Worm (Caenorhabditis elegans) whole organism, L4 larva: ENCODE measurements around the gene mix-1.

ENCODE experiments used
- F49E8.2 ChIP-seq: sonication (generic microtip); optimal IDR thresholded peaks from 2 replicates; lab custom pipeline; 2016; ENCODE audit warnings: missing compliant biosample characterization, mild to moderate bottlenecking, missing genetic modification characterization, borderline replicate concordance
- R02D3.7 ChIP-seq: fragments of 150-350 bp; sonication (generic microtip); optimal IDR thresholded peaks from 3 replicates; lab custom pipeline; 2014; ENCODE audit warnings: missing biosample characterization, missing genetic modification characterization
- ama-1 ChIP-seq: fragments of 150-350 bp; optimal IDR thresholded peaks from 2 replicates; lab custom pipeline; 2014; ENCODE audit warnings: inconsistent platforms, mixed read lengths
- ceh-32 ChIP-seq: sonication (generic microtip); optimal IDR thresholded peaks from 2 replicates; lab custom pipeline; 2016; ENCODE audit warnings: mild to moderate bottlenecking, missing genetic modification characterization, missing compliant biosample characterization; ENCODE audit not compliant: poor library complexity
- ceh-82 ChIP-seq: sonication (generic microtip); optimal IDR thresholded peaks from 2 replicates; lab custom pipeline; 2017; ENCODE audit warnings: missing biosample characterization, missing genetic modification characterization
- fos-1 ChIP-seq: fragments of 150-350 bp; optimal IDR thresholded peaks from 2 replicates; lab custom pipeline; 2014; ENCODE audit warnings: missing biosample characterization, missing genetic modification characterization
- mdt-29 ChIP-seq: fragments of 200-800 bp; sonication (Bioruptor generic); IDR thresholded peaks from 2 replicates; pipeline ENCODE4 v1.3.6; 2022; ENCODE audit warnings: missing genetic modification reagents, missing genetic modification characterization, missing compliant biosample characterization
- nhr-237 ChIP-seq: sonication (generic microtip); optimal IDR thresholded peaks from 2 replicates; lab custom pipeline; 2017; ENCODE audit warnings: missing biosample characterization, missing genetic modification characterization
- nhr-25 ChIP-seq: sonication (generic microtip); optimal IDR thresholded peaks from 2 replicates; lab custom pipeline; 2017; ENCODE audit warnings: missing genetic modification characterization, mild to moderate bottlenecking, missing compliant biosample characterization, antibody characterized with exemption, moderate library complexity, borderline replicate concordance; ENCODE audit not compliant: insufficient read depth
- nhr-77 ChIP-seq: fragments of 150-350 bp; optimal IDR thresholded peaks from 2 replicates; lab custom pipeline; 2014; ENCODE audit warnings: missing biosample characterization, missing genetic modification characterization
- pha-4 ChIP-seq, 2 experiments: fragments of 150-350 bp in 1 of 2; fragments of 200-800 bp in 1 of 2; sonication (Bioruptor generic) in 1 of 2; IDR thresholded peaks in 1 of 2; optimal IDR thresholded peaks in 1 of 2; 2 replicates each; pipeline versions ENCODE4 v1.3.6 to Lab custom; 2014 to 2022; ENCODE audit warnings: missing genetic modification characterization in 2 of 2, missing genetic modification reagents in 2 of 2, missing biosample characterization in 1 of 2, missing compliant biosample characterization in 1 of 2

DNA sequence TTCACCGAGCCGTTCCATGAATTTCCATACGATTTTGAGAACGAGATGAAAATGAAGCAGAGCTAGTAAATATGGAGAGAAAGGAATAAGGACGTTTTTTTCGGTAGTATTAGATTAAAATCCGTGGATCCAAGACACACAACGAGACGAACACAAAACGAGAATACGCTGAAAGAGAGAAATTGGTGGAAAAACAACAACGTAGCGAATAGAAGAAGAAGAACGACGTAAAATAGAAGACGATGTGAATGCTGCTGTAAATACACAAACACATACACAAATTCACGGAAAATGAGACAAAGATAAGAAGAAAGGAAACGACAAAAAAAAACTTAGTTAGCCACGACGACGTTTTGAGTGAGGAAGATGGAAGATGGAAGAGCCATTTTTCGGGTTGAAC, 10.7 kb downstream of the mix-1 start:
- TF ChIP-seq fos-1 (tag; lab: Kevin White, UChicago) (no peak), mdt-29 (GFP tag; lab: Robert Waterston, UW) (no peak), pha-4 (GFP tag; IDR thresholded peaks at IDR 0.05; lab: Robert Waterston, UW) (no peak), pha-4 (tag; optimal IDR thresholded peaks at IDR 0.05; lab: Kevin White, UChicago) (no peak), ama-1 (lab: Kevin White, UChicago) (no peak), ceh-32 (tag; lab: Kevin White, UChicago) (no peak), F49E8.2 (tag; lab: Kevin White, UChicago) (no peak), nhr-237 (tag; lab: Kevin White, UChicago) (no peak), nhr-77 (tag; lab: Kevin White, UChicago) (no peak), nhr-25 (no peak), ceh-82 (tag; lab: Kevin White, UChicago) (no peak), R02D3.7 (tag; lab: Kevin White, UChicago) (no peak)
